Worm (Caenorhabditis elegans): Measurements from ENCODE around the gene epg-5.

DNA sequence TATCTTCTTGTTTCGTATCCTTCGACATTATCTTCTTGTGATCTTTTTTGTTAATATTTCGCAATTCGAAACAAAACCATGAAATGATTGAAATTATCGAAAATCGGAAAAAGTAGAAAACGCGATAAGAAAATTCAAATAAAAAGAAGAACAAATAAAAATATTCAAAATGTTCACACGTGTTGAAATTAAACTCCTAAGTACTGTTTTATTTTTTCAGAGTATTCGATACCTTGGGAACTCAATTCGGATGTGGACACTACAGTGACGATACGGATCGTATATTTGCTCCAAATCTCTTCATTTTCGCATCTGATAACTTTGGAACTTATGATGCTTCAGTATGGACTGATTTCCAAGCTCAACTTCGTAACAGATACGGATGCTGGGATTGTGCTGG, 27.0 kb upstream of the epg-5 start, which contains the start of gene T19D12.5:
- TF ChIP-seq ztf-11 (tag; optimal IDR thresholded peaks at IDR 0.05) (no peak), nhr-11 (tag; optimal IDR thresholded peaks at IDR 0.05) (no peak), zfp-2 (tag; optimal IDR thresholded peaks at IDR 0.05) (no peak), mdl-1 (tag; optimal IDR thresholded peaks at IDR 0.05) (no peak), snpc-4 (tag; optimal IDR thresholded peaks at IDR 0.05) (no peak), skn-1 (tag; optimal IDR thresholded peaks at IDR 0.05) (no peak), zip-2 (tag; optimal IDR thresholded peaks at IDR 0.05) (no peak), egl-27 (tag; optimal IDR thresholded peaks at IDR 0.05) (no peak), nhr-25 (tag; optimal IDR thresholded peaks at IDR 0.05; ENCODE audit: borderline replicate concordance, insufficient read depth) (no peak), hmg-1.1 (GFP tag; IDR thresholded peaks at IDR 0.05) (no peak), fkh-10 (GFP tag; optimal IDR thresholded peaks at IDR 0.05) (no peak)

Data from whole organism, L4 larva.